Worm (Caenorhabditis elegans) whole organism, L1 larva: Measurements from ENCODE around the gene aqp-3.

ENCODE experiments used
- F16B12.6 ChIP-seq: fragments of 150-350 bp; optimal IDR thresholded peaks from 2 replicates; lab custom pipeline; 2014; ENCODE audit warnings: missing biosample characterization, missing genetic modification characterization
- aha-1 ChIP-seq: fragments of 150-350 bp; optimal IDR thresholded peaks from 2 replicates; lab custom pipeline; 2014; ENCODE audit warnings: missing biosample characterization, missing genetic modification characterization
- alr-1 ChIP-seq: fragments of 200-800 bp; sonication (Bioruptor generic); optimal IDR thresholded peaks from 2 replicates; lab custom pipeline; 2018; ENCODE audit warnings: borderline replicate concordance, mild to moderate bottlenecking, missing genetic modification characterization, missing compliant biosample characterization
- ama-1 ChIP-seq: fragments of 150-350 bp; optimal IDR thresholded peaks from 2 replicates; lab custom pipeline; 2014
- blmp-1 ChIP-seq: fragments of 150-350 bp; optimal IDR thresholded peaks from 2 replicates; lab custom pipeline; 2014; ENCODE audit warnings: missing biosample characterization, missing genetic modification characterization
- ceh-63 ChIP-seq: fragments of 200-800 bp; sonication (Bioruptor generic); optimal IDR thresholded peaks from 2 replicates; lab custom pipeline; 2018; ENCODE audit warnings: mild to moderate bottlenecking, missing genetic modification characterization, missing compliant biosample characterization
- ceh-82 ChIP-seq, 3 experiments: fragments of 150-350 bp in 1 of 3; sonication (generic microtip) in 2 of 3; optimal IDR thresholded peaks; 2 replicates each; lab custom pipeline; 2014 to 2017; ENCODE audit warnings: missing biosample characterization in 3 of 3, missing genetic modification characterization in 3 of 3
- ceh-88 ChIP-seq: fragments of 200-800 bp; sonication (Bioruptor generic); IDR thresholded peaks from 2 replicates; pipeline ENCODE4 v1.3.6; 2022; ENCODE audit warnings: missing genetic modification characterization, missing compliant biosample characterization
- ces-1 ChIP-seq: fragments of 150-350 bp; optimal IDR thresholded peaks from 2 replicates; lab custom pipeline; 2014; ENCODE audit warnings: missing biosample characterization, missing genetic modification reagents, missing genetic modification characterization
- dsc-1 ChIP-seq: sonication (generic microtip); optimal IDR thresholded peaks from 2 replicates; lab custom pipeline; 2016; ENCODE audit warnings: mild to moderate bottlenecking, missing genetic modification characterization, missing compliant biosample characterization
- efl-1 ChIP-seq, 4 experiments: fragments of 150-350 bp; optimal IDR thresholded peaks in 3 of 4; peaks in 1 of 4; 1 replicate in 1 of 4; 2 replicates in 3 of 4; lab custom pipeline; 2014; ENCODE audit warnings: missing biosample characterization in 2 of 4, missing genetic modification characterization in 2 of 4, missing genetic modification reagents in 2 of 4
- efl-3 ChIP-seq: fragments of 200-800 bp; sonication (Bioruptor generic); optimal IDR thresholded peaks from 2 replicates; lab custom pipeline; 2018; ENCODE audit warnings: mild to moderate bottlenecking, missing genetic modification characterization, missing compliant biosample characterization
- egl-13 ChIP-seq: sonication (generic microtip); optimal IDR thresholded peaks from 2 replicates; lab custom pipeline; 2016; ENCODE audit warnings: missing genotype, missing genetic modification reagents, missing genetic modification characterization, missing compliant biosample characterization
- elt-2 ChIP-seq: sonication (generic microtip); optimal IDR thresholded peaks from 2 replicates; lab custom pipeline; 2016; ENCODE audit warnings: missing genetic modification characterization, mild to moderate bottlenecking, inconsistent platforms, missing compliant biosample characterization, missing genetic modification reagents
- ets-5 ChIP-seq: fragments of 200-800 bp; sonication (Bioruptor generic); IDR thresholded peaks from 2 replicates; pipeline ENCODE4 v1.3.6; 2022; ENCODE audit warnings: missing genetic modification characterization, missing compliant biosample characterization
- fkh-10 ChIP-seq: sonication (generic microtip); optimal IDR thresholded peaks from 2 replicates; lab custom pipeline; 2017; ENCODE audit warnings: missing biosample characterization, missing genetic modification reagents, missing genetic modification characterization
- fkh-4 ChIP-seq: sonication (generic microtip); optimal IDR thresholded peaks from 2 replicates; lab custom pipeline; 2016; ENCODE audit warnings: missing compliant biosample characterization, missing genetic modification characterization, borderline replicate concordance
- fos-1 ChIP-seq: fragments of 150-350 bp; optimal IDR thresholded peaks from 2 replicates; lab custom pipeline; 2014; ENCODE audit warnings: missing biosample characterization, missing genetic modification characterization
- hlh-4 ChIP-seq: sonication (generic microtip); optimal IDR thresholded peaks from 2 replicates; lab custom pipeline; 2016; ENCODE audit warnings: mild to moderate bottlenecking, missing genetic modification characterization, missing compliant biosample characterization
- isw-1 ChIP-seq: fragments of 200-800 bp; sonication (Bioruptor generic); IDR thresholded peaks from 2 replicates; pipeline ENCODE4 v1.3.6; 2022; ENCODE audit warnings: missing genetic modification characterization, missing compliant biosample characterization
- jun-1 ChIP-seq: fragments of 150-350 bp; optimal IDR thresholded peaks from 2 replicates; lab custom pipeline; 2014; ENCODE audit warnings: missing biosample characterization, missing genetic modification reagents, missing genetic modification characterization
- lin-13 ChIP-seq: fragments of 150-350 bp; optimal IDR thresholded peaks from 2 replicates; lab custom pipeline; 2014; ENCODE audit warnings: missing biosample characterization, missing genetic modification reagents, missing genetic modification characterization
- lin-14 ChIP-seq: fragments of 200-800 bp; sonication (Bioruptor generic); optimal IDR thresholded peaks from 2 replicates; lab custom pipeline; 2018; ENCODE audit warnings: mild to moderate bottlenecking, missing genetic modification characterization, moderate library complexity, missing compliant biosample characterization
- lin-15B ChIP-seq: fragments of 150-350 bp; sonication (generic microtip); optimal IDR thresholded peaks from 3 replicates; lab custom pipeline; 2014; ENCODE audit warnings: missing biosample characterization, missing genetic modification characterization
- lin-35 ChIP-seq, 2 experiments: fragments of 150-350 bp; optimal IDR thresholded peaks; 2 replicates each; lab custom pipeline; 2014; ENCODE audit warnings: missing biosample characterization in 2 of 2, missing genetic modification characterization in 2 of 2, missing genetic modification reagents in 2 of 2
- lin-39 ChIP-seq: fragments of 150-350 bp; optimal IDR thresholded peaks from 2 replicates; lab custom pipeline; 2014; ENCODE audit warnings: missing biosample characterization, missing genetic modification reagents, missing genetic modification characterization
- mdl-1 ChIP-seq, 2 experiments: fragments of 150-350 bp; optimal IDR thresholded peaks; 2 replicates each; lab custom pipeline; 2014 to 2017; ENCODE audit warnings: missing biosample characterization in 2 of 2, missing genetic modification characterization in 2 of 2, inconsistent platforms in 1 of 2
- mef-2 ChIP-seq: fragments of 150-350 bp; optimal IDR thresholded peaks from 2 replicates; lab custom pipeline; 2014; ENCODE audit warnings: missing biosample characterization, missing genetic modification characterization
- mep-1 ChIP-seq: fragments of 150-350 bp; optimal IDR thresholded peaks from 2 replicates; lab custom pipeline; 2014; ENCODE audit warnings: missing biosample characterization, missing genetic modification characterization
- nhr-11 ChIP-seq: fragments of 150-350 bp; optimal IDR thresholded peaks from 2 replicates; lab custom pipeline; 2014; ENCODE audit warnings: missing biosample characterization, missing genetic modification characterization
- nhr-19 ChIP-seq: fragments of 200-800 bp; sonication (Bioruptor generic); conservative IDR thresholded peaks from 2 replicates; pipeline ENCODE4 v1.3.6; 2022; ENCODE audit warnings: missing genetic modification characterization, missing compliant biosample characterization
- nhr-237 ChIP-seq: fragments of 150-350 bp; optimal IDR thresholded peaks from 2 replicates; lab custom pipeline; 2014; ENCODE audit warnings: missing biosample characterization, missing genetic modification characterization
- nhr-71 ChIP-seq: sonication (generic microtip); optimal IDR thresholded peaks from 2 replicates; lab custom pipeline; 2016; ENCODE audit warnings: mild to moderate bottlenecking, missing genetic modification characterization, moderate library complexity, missing compliant biosample characterization
- nhr-77 ChIP-seq: fragments of 150-350 bp; optimal IDR thresholded peaks from 2 replicates; lab custom pipeline; 2014; ENCODE audit warnings: missing biosample characterization, missing genetic modification characterization
- nhr-84 ChIP-seq: sonication (generic microtip); optimal IDR thresholded peaks from 2 replicates; lab custom pipeline; 2017; ENCODE audit warnings: missing biosample characterization, missing genetic modification characterization
- nhr-85 ChIP-seq: sonication (generic microtip); peaks from one replicate; lab custom pipeline; 2016; ENCODE audit warnings: missing genetic modification characterization, inconsistent platforms, missing compliant biosample characterization
- nhr-90 ChIP-seq: sonication (generic microtip); optimal IDR thresholded peaks from 2 replicates; lab custom pipeline; 2016; ENCODE audit warnings: mild to moderate bottlenecking, missing genetic modification characterization, missing compliant biosample characterization; ENCODE audit not compliant: poor library complexity
- pag-3 ChIP-seq: sonication (generic microtip); optimal IDR thresholded peaks from 2 replicates; lab custom pipeline; 2017; ENCODE audit warnings: missing genetic modification characterization, mild to moderate bottlenecking, missing compliant biosample characterization, antibody characterized with exemption, borderline replicate concordance; ENCODE audit not compliant: insufficient read depth
- pqm-1 ChIP-seq: sonication (generic microtip); optimal IDR thresholded peaks from 3 replicates; lab custom pipeline; 2017; ENCODE audit warnings: missing biosample characterization, missing genetic modification characterization
- rnt-1 ChIP-seq: sonication (generic microtip); optimal IDR thresholded peaks from 2 replicates; lab custom pipeline; 2016; ENCODE audit warnings: mild to moderate bottlenecking, missing genetic modification characterization, moderate library complexity, missing compliant biosample characterization
- snpc-4 ChIP-seq: fragments of 150-350 bp; optimal IDR thresholded peaks from 2 replicates; lab custom pipeline; 2014; ENCODE audit warnings: missing biosample characterization, missing genetic modification characterization
- sox-4 ChIP-seq: sonication (generic microtip); optimal IDR thresholded peaks from 2 replicates; lab custom pipeline; 2016; ENCODE audit warnings: missing genetic modification characterization, missing compliant biosample characterization
- sup-37 ChIP-seq: fragments of 200-800 bp; sonication (Bioruptor generic); optimal IDR thresholded peaks from 2 replicates; lab custom pipeline; 2018; ENCODE audit warnings: mild to moderate bottlenecking, missing genetic modification characterization, missing compliant biosample characterization
- tbx-2 ChIP-seq: sonication (generic microtip); optimal IDR thresholded peaks from 2 replicates; lab custom pipeline; 2016; ENCODE audit warnings: missing genetic modification characterization, missing compliant biosample characterization
- unc-130 ChIP-seq: fragments of 150-350 bp; optimal IDR thresholded peaks from 2 replicates; lab custom pipeline; 2017; ENCODE audit warnings: missing biosample characterization, missing genetic modification characterization, inconsistent platforms
- unc-30 ChIP-seq: sonication (generic microtip); optimal IDR thresholded peaks from 2 replicates; lab custom pipeline; 2017; ENCODE audit warnings: missing biosample characterization, missing genetic modification characterization
- vab-15 ChIP-seq: sonication (generic microtip); optimal IDR thresholded peaks from 2 replicates; lab custom pipeline; 2017; ENCODE audit warnings: missing genotype, mild to moderate bottlenecking, missing genetic modification characterization, missing compliant biosample characterization
- ztf-11 ChIP-seq, 2 experiments: sonication (generic microtip); optimal IDR thresholded peaks; 2 replicates each; lab custom pipeline; 2016 to 2017; ENCODE audit warnings: missing genetic modification characterization in 2 of 2, missing biosample characterization in 1 of 2, missing compliant biosample characterization in 1 of 2

Gene aqp-3

DNA sequence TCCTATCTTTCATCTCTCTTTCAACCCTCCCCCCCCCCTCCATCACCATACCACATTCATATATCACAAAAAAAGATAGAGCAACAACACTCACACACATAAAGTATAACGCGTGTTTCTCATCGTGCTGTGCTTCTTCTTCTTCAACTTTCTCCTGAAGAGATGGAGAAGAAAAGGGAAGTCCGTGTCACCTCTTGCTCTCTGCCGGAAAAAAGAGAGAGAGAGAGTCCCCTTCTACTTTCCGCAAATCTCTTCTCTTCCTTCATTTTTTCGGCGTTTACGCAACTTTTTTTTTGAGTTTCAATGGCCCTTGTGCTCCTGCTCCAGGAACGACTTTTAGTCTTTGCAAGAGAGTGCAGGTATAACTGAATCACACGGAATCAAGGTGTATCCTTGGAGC lies 13.4 kb upstream of the aqp-3 start (continued):
- TF ChIP-seq egl-13 (no peak), alr-1 (tag; lab: Kevin White, UChicago) (no peak), snpc-4 (tag; lab: Kevin White, UChicago) (no peak), nhr-84 (tag; lab: Kevin White, UChicago) (no peak), nhr-85 (no peak), tbx-2 (tag; lab: Kevin White, UChicago) (no peak), efl-3 (GFP tag; lab: Kevin White, UChicago) (no peak), efl-1 (optimal IDR thresholded peaks at IDR 0.05; lab: Kevin White, UChicago) (no peak), efl-1 (GFP tag; optimal IDR thresholded peaks at IDR 0.05 in 1 of 2; lab: Kevin White, UChicago) (peak in 1 of 2 experiments; percentile 31), unc-130 (no peak), ztf-11 (tag; optimal IDR thresholded peaks at IDR 0.05; lab: Kevin White, UChicago) (no peak), unc-30 (tag; lab: Kevin White, UChicago) (no peak), pqm-1 (no peak), pag-3 (no peak), nhr-19 (GFP tag; lab: Robert Waterston, UW) (0 out of 2 replicates have a peak, but pooled peaks have one; percentile 2), lin-39 (no peak), fkh-4 (no peak), nhr-71 (peak; percentile 27), ceh-82 (tag; optimal IDR thresholded peaks at IDR 0.05; lab: Kevin White, UChicago) (peak in 1 of 3 experiments; percentile 26), mdl-1 (tag; optimal IDR thresholded peaks at IDR 0.05; lab: Kevin White, UChicago) (no peak), vab-15 (tag; lab: Kevin White, UChicago) (no peak), aha-1 (tag; lab: Kevin White, UChicago) (no peak), fos-1 (tag; lab: Kevin White, UChicago) (no peak), mep-1 (tag; lab: Kevin White, UChicago) (no peak), sup-37 (no peak), lin-35 (GFP tag; optimal IDR thresholded peaks at IDR 0.05; lab: Kevin White, UChicago) (no peak), ceh-63 (GFP tag; lab: Kevin White, UChicago) (no peak), nhr-90 (no peak), rnt-1 (tag; lab: Kevin White, UChicago) (peak; percentile 43), nhr-11 (tag; lab: Kevin White, UChicago) (no peak)

DNA sequence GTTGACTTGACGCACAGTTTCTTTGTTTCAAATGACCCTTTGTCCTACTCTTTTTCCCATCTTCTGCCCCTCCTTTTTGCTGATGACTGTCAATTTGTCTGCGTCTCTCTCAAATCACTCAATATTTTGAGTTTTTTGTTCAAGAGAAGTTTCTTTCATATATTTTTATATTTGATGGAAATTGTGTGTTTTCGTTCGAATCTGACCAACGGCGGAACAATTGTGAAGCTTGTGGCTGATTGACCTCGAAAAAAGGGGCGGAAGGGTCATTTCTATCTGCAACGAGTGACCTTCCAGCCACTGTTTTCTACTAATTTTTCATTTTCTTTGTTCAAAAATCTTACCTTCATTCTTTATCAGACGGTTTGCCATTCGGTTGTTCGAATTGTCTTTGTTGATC lies 12.4 kb upstream of the aqp-3 start:
- TF ChIP-seq egl-13 = no peak
- no peak for TF ChIP-seq mef-2 (tag; lab: Kevin White, UChicago)
- no peak for TF ChIP-seq F16B12.6 (tag; lab: Kevin White, UChicago)
- peak; percentile 15 for TF ChIP-seq lin-14 (GFP tag; lab: Kevin White, UChicago)
- no peak for TF ChIP-seq nhr-237 (tag; lab: Kevin White, UChicago)
- TF ChIP-seq jun-1 (tag; lab: Kevin White, UChicago) = no peak
- TF ChIP-seq, all 84 proteins: peak for 1

- TF ChIP-seq ets-5 (GFP tag; lab: Robert Waterston, UW) (no peak), dsc-1 (tag; lab: Kevin White, UChicago) (no peak), ztf-11 (tag; optimal IDR thresholded peaks at IDR 0.05; lab: Kevin White, UChicago) (no peak), blmp-1 (tag; lab: Kevin White, UChicago) (peak; percentile 69), fkh-10 (GFP tag; lab: Kevin White, UChicago) (no peak), mef-2 (tag; lab: Kevin White, UChicago) (no peak), nhr-77 (no peak), egl-13 (no peak), ceh-63 (GFP tag; lab: Kevin White, UChicago) (no peak), efl-1 (optimal IDR thresholded peaks at IDR 0.05; lab: Kevin White, UChicago) (peak; percentile 34 to 35), efl-1 (GFP tag; optimal IDR thresholded peaks at IDR 0.05 in 1 of 2; lab: Kevin White, UChicago) (peak in 1 of 2 experiments; percentile 89), ceh-88 (GFP tag; lab: Robert Waterston, UW) (no peak), rnt-1 (tag; lab: Kevin White, UChicago) (peak; percentile 47), efl-3 (GFP tag; lab: Kevin White, UChicago) (no peak), nhr-11 (tag; lab: Kevin White, UChicago) (no peak), sox-4 (tag; lab: Kevin White, UChicago) (no peak), ces-1 (no peak), lin-13 (GFP tag; lab: Kevin White, UChicago) (peak; percentile 36), jun-1 (tag; lab: Kevin White, UChicago) (no peak), isw-1 (no peak), elt-2 (no peak), ceh-82 (tag; optimal IDR thresholded peaks at IDR 0.05; lab: Kevin White, UChicago) (no peak), sup-37 (no peak), snpc-4 (tag; lab: Kevin White, UChicago) (no peak), ama-1 (lab: Kevin White, UChicago) (no peak), hlh-4 (tag; lab: Kevin White, UChicago) (no peak), lin-39 (no peak), nhr-84 (tag; lab: Kevin White, UChicago) (no peak), unc-130 (no peak), F16B12.6 (tag; lab: Kevin White, UChicago) (no peak), lin-15B (no peak)
Observed at ce11 chrIV:10975968-10976367, 9.7 kb upstream of the aqp-3 start.
